Worm (Caenorhabditis elegans) whole organism, L1 larva: Measurements from ENCODE around the gene sec-6.

Source experiments
- mep-1 ChIP-seq: fragments of 150-350 bp; optimal IDR thresholded peaks from 2 replicates; lab custom pipeline; 2014; ENCODE audit warnings: missing biosample characterization, missing genetic modification characterization
- zag-1 ChIP-seq: fragments of 150-350 bp; optimal IDR thresholded peaks from 2 replicates; lab custom pipeline; 2014; ENCODE audit warnings: missing biosample characterization, missing genetic modification characterization

DNA sequence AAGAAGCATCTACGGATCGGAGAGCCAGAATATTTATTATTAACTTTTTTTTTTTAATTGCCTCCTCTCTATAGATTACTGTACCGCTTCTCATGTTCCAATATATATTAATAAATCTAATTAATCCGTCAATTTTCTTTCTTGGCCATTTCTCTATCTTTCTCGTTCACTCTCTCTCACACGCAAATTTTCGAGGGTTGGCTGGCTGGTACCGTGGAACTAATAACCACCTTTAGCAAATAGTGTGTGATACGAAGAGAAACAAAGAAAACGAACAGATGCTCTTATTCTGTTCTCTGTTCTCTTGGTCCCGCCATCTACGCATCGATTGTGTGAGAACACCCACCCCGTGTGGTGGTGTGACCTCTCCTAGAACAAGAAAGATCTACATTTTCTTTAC lies 59.0 kb downstream of the sec-6 start:
- TF ChIP-seq mep-1 (tag; lab: Kevin White, UChicago) (no peak), zag-1 (tag; lab: Kevin White, UChicago) (no peak)
